Worm (Caenorhabditis elegans) whole organism, mixed stage, embryonic: Measurements from ENCODE around the gene pxn-2.

Experiments
- elt-1 ChIP-seq: sonication (generic microtip); optimal IDR thresholded peaks from 2 replicates; lab custom pipeline; 2017; ENCODE audit warnings: missing genetic modification characterization, mild to moderate bottlenecking, missing compliant biosample characterization, antibody characterized with exemption, moderate library complexity, borderline replicate concordance; ENCODE audit not compliant: insufficient read depth
- hlh-1 ChIP-seq: fragments of 150-350 bp; optimal IDR thresholded peaks from 2 replicates; lab custom pipeline; 2014; ENCODE audit warnings: missing biosample characterization, missing genetic modification reagents, missing genetic modification characterization
- lsy-2 ChIP-seq: fragments of 150-350 bp; optimal IDR thresholded peaks from 2 replicates; lab custom pipeline; 2014; ENCODE audit warnings: missing biosample characterization, missing genetic modification characterization
- nhr-237 ChIP-seq: fragments of 150-350 bp; optimal IDR thresholded peaks from 2 replicates; lab custom pipeline; 2014; ENCODE audit warnings: missing biosample characterization, missing genetic modification characterization
- pha-4 ChIP-seq: fragments of 150-350 bp; optimal IDR thresholded peaks from 2 replicates; lab custom pipeline; 2018; ENCODE audit warnings: missing biosample characterization, missing genetic modification reagents, missing genetic modification characterization
- sem-2 ChIP-seq: fragments of 200-800 bp; sonication (Bioruptor generic); optimal IDR thresholded peaks from 2 replicates; lab custom pipeline; 2018; ENCODE audit warnings: mild to moderate bottlenecking, missing genetic modification characterization, missing compliant biosample characterization
- sptf-1 ChIP-seq: sonication (generic microtip); optimal IDR thresholded peaks from 2 replicates; lab custom pipeline; 2017; ENCODE audit warnings: mild to moderate bottlenecking, missing genetic modification characterization, moderate library complexity, missing compliant biosample characterization
- unc-120 ChIP-seq: sonication (generic microtip); optimal IDR thresholded peaks from 2 replicates; lab custom pipeline; 2017; ENCODE audit warnings: missing genetic modification characterization, missing compliant biosample characterization; ENCODE audit not compliant: poor library complexity, severe bottlenecking
- ztf-11 ChIP-seq: fragments of 150-350 bp; optimal IDR thresholded peaks from 2 replicates; lab custom pipeline; 2014; ENCODE audit warnings: missing biosample characterization, missing genetic modification characterization

DNA sequence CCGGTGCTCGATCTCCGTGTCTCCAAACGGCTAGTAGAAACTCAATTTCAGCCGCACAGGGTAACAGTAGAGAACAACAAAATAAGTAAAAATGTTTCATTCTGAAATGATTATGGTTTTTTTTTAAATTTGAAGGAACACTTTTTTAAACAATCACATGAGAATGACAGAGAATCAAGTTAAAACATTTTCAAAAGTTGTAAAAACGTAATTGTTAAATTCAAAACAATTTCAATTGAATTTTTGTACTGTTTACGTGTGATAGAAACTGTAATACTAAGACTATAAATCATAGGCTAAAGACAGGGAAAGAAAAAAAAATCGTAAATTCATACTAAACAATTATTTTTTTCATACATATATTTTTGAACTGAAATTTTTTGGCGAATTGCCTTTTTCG is 37.8 kb downstream of the pxn-2 start, which contains the start of gene pho-7:
- TF ChIP-seq nhr-237 (tag; lab: Kevin White, UChicago) (no peak), hlh-1 (tag; lab: Kevin White, UChicago) (no peak), ztf-11 (tag; lab: Kevin White, UChicago) (no peak), pha-4 (tag; lab: Kevin White, UChicago) (no peak), sptf-1 (tag; lab: Kevin White, UChicago) (no peak), unc-120 (no peak), lsy-2 (tag; lab: Kevin White, UChicago) (no peak), elt-1 (tag; lab: Kevin White, UChicago) (no peak), sem-2 (GFP tag; lab: Kevin White, UChicago) (no peak)
